Fruit fly (Drosophila melanogaster) whole organism, embryonic: ENCODE measurements around the gene CG31016.

Source experiments
- Antp ChIP-seq: fragments of 200-800 bp; sonication (Bioruptor generic); optimal IDR thresholded peaks from 3 replicates; lab custom pipeline; 2016; ENCODE audit warnings: missing biosample characterization, missing genetic modification characterization
- Awh ChIP-seq: fragments of 200-800 bp; sonication (Bioruptor generic); IDR thresholded peaks from 2 replicates; pipeline ENCODE4, ENCODE4 v1.3.6; 2022; ENCODE audit warnings: missing biosample characterization, missing genetic modification characterization
- Bgb ChIP-seq: fragments of 200-800 bp; sonication (Bioruptor generic); IDR thresholded peaks from 2 replicates; pipeline ENCODE4 v1.3.6; 2022; ENCODE audit warnings: missing biosample characterization, missing genetic modification characterization; ENCODE audit not compliant: partially characterized antibody
- Bteb2 ChIP-seq: fragments of 200-800 bp; sonication (Bioruptor generic); optimal IDR thresholded peaks from 2 replicates; lab custom pipeline; 2016; ENCODE audit warnings: missing biosample characterization, missing genetic modification characterization
- CG10321 ChIP-seq: fragments of 200-800 bp; sonication (Bioruptor generic); IDR thresholded peaks from 2 replicates; pipeline ENCODE4 v1.3.6; 2022; ENCODE audit warnings: missing biosample characterization, missing genetic modification characterization
- CG10366 ChIP-seq: fragments of 200-800 bp; sonication (Bioruptor generic); IDR thresholded peaks from 2 replicates; pipeline ENCODE4 v1.3.6; 2022; ENCODE audit warnings: missing biosample characterization, missing genetic modification characterization
- CG1233 ChIP-seq: fragments of 200-800 bp; sonication (Bioruptor generic); optimal IDR thresholded peaks from 4 replicates; lab custom pipeline; 2018; ENCODE audit warnings: missing biosample characterization, mild to moderate bottlenecking, missing genetic modification characterization
- CG13775 ChIP-seq: fragments of 200-800 bp; sonication (Bioruptor generic); optimal IDR thresholded peaks from 3 replicates; lab custom pipeline; 2017; ENCODE audit warnings: missing biosample characterization, mild to moderate bottlenecking, missing genetic modification characterization
- CG14014 ChIP-seq: fragments of 200-800 bp; sonication (Bioruptor generic); IDR thresholded peaks from 2 replicates; pipeline ENCODE4 v1.3.6; 2022; ENCODE audit warnings: missing biosample characterization, missing genetic modification characterization
- CG14050 ChIP-seq: fragments of 200-800 bp; sonication (Bioruptor generic); IDR thresholded peaks from 3 replicates; pipeline ENCODE4 v1.3.6; 2022; ENCODE audit warnings: missing biosample characterization, missing genetic modification characterization
- CG14965 ChIP-seq: fragments of 200-800 bp; sonication (Bioruptor generic); optimal IDR thresholded peaks from 2 replicates; lab custom pipeline; 2016; ENCODE audit warnings: missing biosample characterization, missing genetic modification characterization, borderline replicate concordance
- CG17568 ChIP-seq: fragments of 200-800 bp; sonication (Bioruptor generic); optimal IDR thresholded peaks from 2 replicates; lab custom pipeline; 2018; ENCODE audit warnings: missing biosample characterization, mild to moderate bottlenecking, missing genetic modification characterization, moderate library complexity
- CG1792 ChIP-seq: fragments of 200-800 bp; sonication (Bioruptor generic); optimal IDR thresholded peaks from 2 replicates; lab custom pipeline; 2016; ENCODE audit warnings: missing biosample characterization, missing genetic modification characterization
- CG18476 ChIP-seq: fragments of 200-800 bp; sonication (Bioruptor generic); optimal IDR thresholded peaks from 2 replicates; lab custom pipeline; 2016; ENCODE audit warnings: missing biosample characterization, mild to moderate bottlenecking, missing genetic modification characterization
- CG2116 ChIP-seq: fragments of 200-800 bp; sonication (Bioruptor generic); optimal IDR thresholded peaks from 3 replicates; lab custom pipeline; 2018; ENCODE audit warnings: missing biosample characterization, mild to moderate bottlenecking, missing genetic modification characterization
- CG2120 ChIP-seq: fragments of 200-800 bp; sonication (Bioruptor generic); optimal IDR thresholded peaks from 3 replicates; lab custom pipeline; 2016; ENCODE audit warnings: missing biosample characterization, missing genetic modification characterization
- CG31365 ChIP-seq: fragments of 200-800 bp; sonication (Bioruptor generic); optimal IDR thresholded peaks from 2 replicates; lab custom pipeline; 2018; ENCODE audit warnings: missing biosample characterization, mild to moderate bottlenecking, missing genetic modification characterization
- CG3281 ChIP-seq: fragments of 200-800 bp; sonication (Bioruptor generic); optimal IDR thresholded peaks from 3 replicates; lab custom pipeline; 2017; ENCODE audit warnings: missing biosample characterization, mild to moderate bottlenecking, missing genetic modification characterization
- CG3838 ChIP-seq: fragments of 200-800 bp; sonication (Bioruptor generic); optimal IDR thresholded peaks from 3 replicates; lab custom pipeline; 2016; ENCODE audit warnings: missing biosample characterization, missing genetic modification characterization
- CG4360 ChIP-seq: fragments of 200-800 bp; sonication (Bioruptor generic); IDR thresholded peaks from 2 replicates; pipeline ENCODE4 v1.3.6; 2022; ENCODE audit warnings: missing biosample characterization, missing genetic modification characterization
- CG8359 ChIP-seq: fragments of 200-800 bp; sonication (Bioruptor generic); optimal IDR thresholded peaks from 2 replicates; lab custom pipeline; 2017; ENCODE audit warnings: missing biosample characterization, mild to moderate bottlenecking, missing genetic modification characterization, borderline replicate concordance
- CG8924 ChIP-seq: fragments of 200-800 bp; optimal IDR thresholded peaks from 3 replicates; lab custom pipeline; 2019; ENCODE audit warnings: missing biosample characterization, mild to moderate bottlenecking, missing genetic modification characterization, moderate library complexity
- CG9437 ChIP-seq: fragments of 200-800 bp; sonication (Bioruptor generic); optimal IDR thresholded peaks from 2 replicates; lab custom pipeline; 2018; ENCODE audit warnings: missing biosample characterization, mild to moderate bottlenecking, missing genetic modification characterization
- CG9876 ChIP-seq: fragments of 200-800 bp; sonication (Bioruptor generic); optimal IDR thresholded peaks from 2 replicates; lab custom pipeline; 2016; ENCODE audit warnings: missing biosample characterization, missing genetic modification characterization
- Dek ChIP-seq: fragments of 200-800 bp; sonication (Bioruptor generic); optimal IDR thresholded peaks from 3 replicates; lab custom pipeline; 2019; ENCODE audit warnings: missing biosample characterization, mild to moderate bottlenecking, missing genetic modification characterization, moderate library complexity
- E2f2 ChIP-seq: fragments of 200-800 bp; sonication (Bioruptor generic); IDR thresholded peaks from 2 replicates; pipeline ENCODE4 v1.3.6; 2022; ENCODE audit warnings: missing biosample characterization, missing genetic modification characterization
- Gug ChIP-seq: fragments of 200-800 bp; sonication (Bioruptor generic); IDR thresholded peaks from 4 replicates; pipeline ENCODE4 v1.3.6; 2022; ENCODE audit warnings: missing biosample characterization, missing genetic modification characterization
- Hey ChIP-seq: fragments of 200-800 bp; sonication (Bioruptor generic); optimal IDR thresholded peaks from 3 replicates; lab custom pipeline; 2018; ENCODE audit warnings: missing biosample characterization, mild to moderate bottlenecking, missing genetic modification characterization
- Hsf ChIP-seq: fragments of 200-800 bp; sonication (Bioruptor generic); optimal IDR thresholded peaks from 3 replicates; lab custom pipeline; 2016; ENCODE audit warnings: missing biosample characterization, missing genetic modification characterization
- Lpt ChIP-seq: fragments of >200 bp; optimal IDR thresholded peaks from 2 replicates; lab custom pipeline; 2018; ENCODE audit warnings: missing biosample characterization, missing genetic modification characterization
- Med ChIP-seq: fragments of 200-800 bp; sonication (Bioruptor generic); peaks from one replicate; lab custom pipeline; 2016; ENCODE audit warnings: missing biosample characterization, missing genetic modification characterization, mild to moderate bottlenecking, inconsistent platforms, moderate library complexity
- Neu2 ChIP-seq: fragments of 200-800 bp; sonication (Bioruptor generic); optimal IDR thresholded peaks from 3 replicates; lab custom pipeline; 2016; ENCODE audit warnings: missing biosample characterization, missing genetic modification characterization, borderline replicate concordance
- Rfx ChIP-seq: fragments of 200-800 bp; sonication (Bioruptor generic); IDR thresholded peaks from 2 replicates; pipeline ENCODE4 v1.3.6; 2022; ENCODE audit warnings: missing biosample characterization, missing genetic modification characterization
- Usf ChIP-seq: fragments of 200-800 bp; sonication (Bioruptor generic); optimal IDR thresholded peaks from 2 replicates; lab custom pipeline; 2017; ENCODE audit warnings: missing genotype, missing biosample characterization, missing genetic modification characterization
- btn ChIP-seq: fragments of 200-800 bp; sonication (Bioruptor generic); optimal IDR thresholded peaks from 2 replicates; lab custom pipeline; 2016; ENCODE audit warnings: missing biosample characterization, missing genetic modification characterization
- caup ChIP-seq: fragments of 200-800 bp; sonication (Bioruptor generic); optimal IDR thresholded peaks from 3 replicates; lab custom pipeline; 2017; ENCODE audit warnings: missing biosample characterization, mild to moderate bottlenecking, missing genetic modification characterization, moderate library complexity; ENCODE audit not compliant: severe bottlenecking
- chif ChIP-seq, 2 experiments: fragments of 200-800 bp; sonication (Bioruptor generic); optimal IDR thresholded peaks; 3 replicates each; lab custom pipeline; 2016; ENCODE audit warnings: missing biosample characterization in 2 of 2, missing genetic modification characterization in 2 of 2
- chn ChIP-seq: fragments of 200-800 bp; sonication (Bioruptor generic); optimal IDR thresholded peaks from 2 replicates; lab custom pipeline; 2016; ENCODE audit warnings: missing biosample characterization, missing genetic modification characterization
- dpn ChIP-seq, 2 experiments: fragments of 200-800 bp; sonication (Bioruptor generic); optimal IDR thresholded peaks; 3 replicates each; lab custom pipeline; 2016; ENCODE audit warnings: missing biosample characterization in 2 of 2, missing genetic modification characterization in 2 of 2
- fd3F ChIP-seq: fragments of 200-800 bp; sonication (Bioruptor generic); optimal IDR thresholded peaks from 2 replicates; lab custom pipeline; 2018; ENCODE audit warnings: missing biosample characterization, mild to moderate bottlenecking, missing genetic modification characterization, moderate library complexity
- inv ChIP-seq: fragments of 200-800 bp; sonication (Bioruptor generic); IDR thresholded peaks from 2 replicates; pipeline ENCODE4 v1.3.6; 2022; ENCODE audit warnings: missing biosample characterization, missing genetic modification characterization; ENCODE audit not compliant: partially characterized antibody
- jumu ChIP-seq: fragments of 200-800 bp; sonication (Bioruptor generic); optimal IDR thresholded peaks from 3 replicates; lab custom pipeline; 2016; ENCODE audit warnings: missing biosample characterization, missing genetic modification characterization
- lbe ChIP-seq: fragments of 200-800 bp; sonication (Bioruptor generic); optimal IDR thresholded peaks from 2 replicates; lab custom pipeline; 2016; ENCODE audit warnings: missing biosample characterization, mild to moderate bottlenecking, missing genetic modification characterization
- nom ChIP-seq: fragments of 200-800 bp; sonication (Bioruptor generic); optimal IDR thresholded peaks from 2 replicates; lab custom pipeline; 2017; ENCODE audit warnings: missing biosample characterization, missing genetic modification characterization, mild to moderate bottlenecking, moderate library complexity, missing genetic modification reagents
- otp ChIP-seq: fragments of 200-800 bp; sonication (Bioruptor generic); IDR thresholded peaks from 3 replicates; pipeline ENCODE4, ENCODE4 v1.3.6; 2022; ENCODE audit warnings: missing biosample characterization, missing genetic modification characterization
- peb ChIP-seq: fragments of 200-800 bp; sonication (Bioruptor generic); IDR thresholded peaks from 2 replicates; pipeline ENCODE4 v1.3.6; 2022; ENCODE audit warnings: missing biosample characterization, missing genetic modification characterization
- pum ChIP-seq: fragments of 200-800 bp; sonication (Bioruptor generic); optimal IDR thresholded peaks from 2 replicates; lab custom pipeline; 2016; ENCODE audit warnings: missing biosample characterization, missing genetic modification characterization
- stc ChIP-seq: fragments of 200-800 bp; sonication (Bioruptor generic); IDR thresholded peaks from 2 replicates; pipeline ENCODE4 v1.3.6; 2022; ENCODE audit warnings: missing biosample characterization, missing genetic modification characterization
- tna ChIP-seq: fragments of 200-800 bp; sonication (Bioruptor generic); IDR thresholded peaks from 2 replicates; pipeline ENCODE4 v1.3.6; 2022; ENCODE audit warnings: missing biosample characterization, missing genetic modification characterization; ENCODE audit not compliant: partially characterized antibody
- tup ChIP-seq: fragments of 200-800 bp; sonication (Bioruptor generic); optimal IDR thresholded peaks from 2 replicates; lab custom pipeline; 2016; ENCODE audit warnings: missing biosample characterization, mild to moderate bottlenecking, missing genetic modification characterization, moderate library complexity

Gene CG31016

DNA sequence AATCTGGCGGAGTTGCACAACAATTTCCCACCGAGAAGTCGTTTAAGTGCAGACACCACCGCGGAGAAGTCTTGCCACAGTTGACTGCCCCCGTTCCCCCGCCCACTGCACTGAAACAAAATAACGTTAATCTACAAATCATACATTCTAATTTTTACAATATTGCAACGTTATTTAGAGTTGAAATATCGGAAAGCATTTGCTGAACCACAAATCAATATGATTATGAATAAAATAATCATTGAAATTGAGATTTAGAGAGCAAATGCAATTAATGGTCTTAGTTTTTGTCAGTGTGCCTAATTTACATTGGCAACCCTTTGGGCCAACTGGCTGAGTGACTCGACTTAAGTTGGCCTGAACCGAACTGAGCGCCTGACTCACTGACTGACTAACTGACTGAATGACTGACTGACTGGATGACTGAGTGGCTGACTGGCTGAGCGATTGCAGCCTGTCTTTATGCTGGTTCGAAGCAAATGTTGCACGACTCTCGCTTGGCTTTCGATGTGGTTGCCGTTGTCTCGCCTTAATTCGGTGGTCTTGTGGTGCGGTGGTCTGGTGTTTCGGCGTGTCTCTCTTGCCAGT is 35.3 kb upstream of the CG31016 start (continued):
- TF ChIP-seq dpn (GFP tag; optimal IDR thresholded peaks at IDR 0.05; lab: Kevin White, UChicago) (peak; percentile 67 to 76), CG31365 (peak; percentile 48), CG9437 (GFP tag; lab: Kevin White, UChicago) (peak; percentile 65), jumu (GFP tag; lab: Kevin White, UChicago) (peak; percentile 71), E2f2 (GFP tag; lab: Robert Waterston, UW) (peak; percentile 47), pum (GFP tag; lab: Kevin White, UChicago) (peak; percentile 68), CG4360 (GFP tag; lab: Robert Waterston, UW) (peak; percentile 26; the same call in 1 of the 2 replicates), nom (peak; percentile 41), CG13775 (GFP tag; lab: Kevin White, UChicago) (peak; percentile 57), CG14050 (peak; percentile 62; the same call in 2 of the 3 replicates), Rfx (GFP tag; lab: Robert Waterston, UW) (peak; percentile 54), CG2120 (GFP tag; lab: Kevin White, UChicago) (peak; percentile 54), CG14014 (GFP tag; lab: Robert Waterston, UW) (peak; percentile 68; the same call in 1 of the 2 replicates), caup (GFP tag; lab: Kevin White, UChicago) (peak; percentile 59), CG1233 (GFP tag; lab: Kevin White, UChicago) (peak; percentile 70), Dek (tag; lab: Kevin White, UChicago) (no peak), CG3838 (GFP tag; lab: Kevin White, UChicago) (peak; percentile 1), stc (GFP tag; lab: Robert Waterston, UW) (peak; percentile 77), CG9876 (GFP tag; lab: Kevin White, UChicago) (no peak), Hsf (GFP tag; lab: Kevin White, UChicago) (peak; percentile 64), Bteb2 (GFP tag; lab: Kevin White, UChicago) (peak; percentile 61), CG8359 (GFP tag; lab: Kevin White, UChicago) (peak; percentile 50), chn (GFP tag; lab: Kevin White, UChicago) (peak; percentile 66), Lpt (GFP tag; lab: Kevin White, UChicago) (no peak), CG10321 (GFP tag; lab: Robert Waterston, UW) (peak; percentile 40; the same call in 1 of the 2 replicates), Antp (GFP tag; lab: Kevin White, UChicago) (peak; percentile 52), Awh (GFP tag; lab: Robert Waterston, UW) (peak; percentile 75), tna (GFP tag; lab: Robert Waterston, UW) (no peak), btn (GFP tag; lab: Kevin White, UChicago) (peak; percentile 24), CG2116 (GFP tag; lab: Kevin White, UChicago) (peak; percentile 14), tup (no peak), fd3F (GFP tag; lab: Kevin White, UChicago) (peak; percentile 61), chif (GFP tag; optimal IDR thresholded peaks at IDR 0.05; lab: Kevin White, UChicago) (peak; percentile 70 to 76), Hey (no peak), CG8924 (peak; percentile 84), Neu2 (no peak), CG1792 (GFP tag; lab: Kevin White, UChicago) (peak; percentile 47), CG3281 (GFP tag; lab: Kevin White, UChicago) (peak; percentile 54), CG14965 (GFP tag; lab: Kevin White, UChicago) (no peak), Bgb (GFP tag; lab: Robert Waterston, UW) (no peak), Usf (GFP tag; lab: Kevin White, UChicago) (no peak), otp (GFP tag; lab: Robert Waterston, UW) (peak; percentile 78), CG10366 (peak; percentile 80), Med (peak; percentile 85), peb (GFP tag; lab: Robert Waterston, UW) (0 out of 2 replicates have a peak, but pooled peaks have one; percentile 30), CG18476 (GFP tag; lab: Kevin White, UChicago) (peak; percentile 56), lbe (peak; percentile 87), CG17568 (GFP tag; lab: Kevin White, UChicago) (peak; percentile 56), inv (GFP tag; lab: Robert Waterston, UW) (no peak), Gug (GFP tag; lab: Robert Waterston, UW) (peak; percentile 58; the same call in 2 of the 4 replicates)
